Fruit fly (Drosophila melanogaster): ENCODE data around the gene CG12531.

Gene CG12531

dm6 chrX:19773734-19774702, 55.3 kb downstream of the CG12531 start (continued):
- TF ChIP-seq CG4360 (GFP tag; IDR thresholded peaks at IDR 0.05) (peak; percentile 97), Ets97D (GFP tag; optimal IDR thresholded peaks at IDR 0.05) (no peak), dan (GFP tag; IDR thresholded peaks at IDR 0.05) (no peak), CG11723 (GFP tag; optimal IDR thresholded peaks at IDR 0.05) (no peak), E2f2 (GFP tag; IDR thresholded peaks at IDR 0.05) (no peak), psq (GFP tag; optimal IDR thresholded peaks at IDR 0.05) (peak; percentile 79)

- TF ChIP-seq pan (optimal IDR thresholded peaks at IDR 0.05) = no peak
- TF ChIP-seq pan (GFP tag; optimal IDR thresholded peaks at IDR 0.05 in 1 of 2, IDR thresholded peaks at IDR 0.05 in 1 of 2) = no peak
- no peak for TF ChIP-seq Bdp1 (GFP tag; optimal IDR thresholded peaks at IDR 0.05)
- TF ChIP-seq nom (GFP tag; optimal IDR thresholded peaks at IDR 0.05) = no peak
- peak; percentile 97 for TF ChIP-seq CG15479 (GFP tag; optimal IDR thresholded peaks at IDR 0.05)
- no peak for TF ChIP-seq corto (GFP tag; optimal IDR thresholded peaks at IDR 0.05)
- peak; percentile 21 for TF ChIP-seq Deaf1 (tag; optimal IDR thresholded peaks at IDR 0.05)
- no peak for TF ChIP-seq sna (GFP tag; IDR thresholded peaks at IDR 0.05; ENCODE audit: partially characterized antibody)
- no peak for TF ChIP-seq CG33557 (GFP tag; optimal IDR thresholded peaks at IDR 0.05)
- TF ChIP-seq Stat92E (GFP tag; optimal IDR thresholded peaks at IDR 0.05) = peak in 1 of 3 experiments; percentile 35
- no peak for TF ChIP-seq CG9817 (tag; optimal IDR thresholded peaks at IDR 0.05)
- TF ChIP-seq wor (GFP tag; IDR thresholded peaks at IDR 0.05) = no peak
- no peak for TF ChIP-seq lov (optimal IDR thresholded peaks at IDR 0.05)
- no peak for TF ChIP-seq lov (GFP tag; IDR thresholded peaks at IDR 0.05)
- TF ChIP-seq unc-4 (GFP tag; IDR thresholded peaks at IDR 0.05; ENCODE audit: partially characterized antibody) = no peak
- no peak for TF ChIP-seq so (GFP tag; IDR thresholded peaks at IDR 0.05)
- TF ChIP-seq twi (tag; optimal IDR thresholded peaks at IDR 0.05) = peak; percentile 97
- TF ChIP-seq CG8924 (tag; optimal IDR thresholded peaks at IDR 0.05) = peak; percentile 7
- TF ChIP-seq E2f2 (GFP tag; IDR thresholded peaks at IDR 0.05) = no peak
- no peak for TF ChIP-seq NC2β (GFP tag; optimal IDR thresholded peaks at IDR 0.05)
- no peak for TF ChIP-seq CG18764 (GFP tag; optimal IDR thresholded peaks at IDR 0.05)
- no peak for TF ChIP-seq CTCF (GFP tag; optimal IDR thresholded peaks at IDR 0.05)
- peak; percentile 23 for TF ChIP-seq pros (GFP tag; optimal IDR thresholded peaks at IDR 0.05)
- TF ChIP-seq Med (GFP tag) = peak; percentile 32
Measured at dm6 chrX:19775055-19775645, 56.4 kb downstream of the CG12531 start.
